6 worm cellular contexts compared by ENCODE assay signal in the genomic region with DNA sequence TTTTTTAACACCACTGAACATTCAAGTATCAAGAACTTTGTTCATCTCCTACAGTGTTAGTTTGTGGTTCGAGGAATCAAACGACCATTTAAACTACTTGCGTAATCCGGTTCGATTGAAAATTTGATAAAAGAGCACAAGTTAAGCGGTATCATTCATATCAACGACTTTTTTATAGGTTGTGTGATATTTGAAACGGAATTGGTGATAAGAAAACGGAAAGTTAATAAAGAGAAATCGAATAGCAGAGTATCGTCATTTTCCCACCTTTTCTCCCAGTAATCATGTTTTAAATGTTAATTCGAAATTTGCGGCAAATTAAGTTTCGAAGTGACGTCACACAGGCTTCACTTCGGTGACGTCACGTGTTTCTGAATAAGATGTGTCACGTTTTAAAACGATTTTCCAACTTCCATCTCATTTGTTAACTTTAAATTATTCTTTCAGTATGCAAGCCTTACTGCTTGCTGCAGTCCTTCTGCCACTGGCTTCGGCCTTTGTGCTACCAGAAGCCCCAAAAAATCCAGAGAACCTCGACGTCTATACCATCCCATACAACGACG.
TF ChIP-seq lines count a peak whose summit lies in the region.

A gene (plus strand): TSS at position 448 of the 563 bp plus-strand sequence.

TF ChIP-seq in whole organism, L1 larva, 84 proteins besides CTCF, POLR2A, EP300 and RAD21 (continues in another document):
- TF ChIP-seq C16A3.4 (tag; optimal IDR thresholded peaks at IDR 0.05; lab: Kevin White, UChicago) (no peak), ets-5 (GFP tag; IDR thresholded peaks at IDR 0.05; lab: Robert Waterston, UW) (no peak), elt-3 (tag; optimal IDR thresholded peaks at IDR 0.05; lab: Kevin White, UChicago) (no peak), grh-1 (GFP tag; IDR thresholded peaks at IDR 0.05; lab: Robert Waterston, UW) (no peak), zag-1 (tag; optimal IDR thresholded peaks at IDR 0.05; lab: Kevin White, UChicago) (no peak), tlp-1 (tag; optimal IDR thresholded peaks at IDR 0.05; lab: Kevin White, UChicago) (peak; percentile 31), nhr-237 (tag; optimal IDR thresholded peaks at IDR 0.05; lab: Kevin White, UChicago) (no peak), ceh-88 (GFP tag; IDR thresholded peaks at IDR 0.05; lab: Robert Waterston, UW) (no peak), rnt-1 (tag; optimal IDR thresholded peaks at IDR 0.05; lab: Kevin White, UChicago) (no peak), lin-14 (GFP tag; optimal IDR thresholded peaks at IDR 0.05; lab: Kevin White, UChicago) (no peak), lin-35 (GFP tag; optimal IDR thresholded peaks at IDR 0.05; lab: Kevin White, UChicago) (peak in 1 of 2 experiments; percentile 17), pag-3 (tag; optimal IDR thresholded peaks at IDR 0.05; lab: Kevin White, UChicago; ENCODE audit: borderline replicate concordance, insufficient read depth) (no peak), sup-37 (GFP tag; optimal IDR thresholded peaks at IDR 0.05; lab: Kevin White, UChicago) (no peak)

TF ChIP-seq in whole organism, L2 larva, 48 proteins besides CTCF, POLR2A, EP300 and RAD21:
- TF ChIP-seq fos-1 (tag; optimal IDR thresholded peaks at IDR 0.05; lab: Kevin White, UChicago) (peak; percentile 92), crh-2 (tag; optimal IDR thresholded peaks at IDR 0.05; lab: Kevin White, UChicago) (peak; percentile 57), ama-1 (optimal IDR thresholded peaks at IDR 0.05; lab: Kevin White, UChicago) (no peak), sma-9 (GFP tag; optimal IDR thresholded peaks at IDR 0.05; lab: Kevin White, UChicago) (peak; percentile 60), sma-9 (tag; optimal IDR thresholded peaks at IDR 0.05; lab: Kevin White, UChicago) (no peak)

TF ChIP-seq in whole organism, L3 larva, 47 proteins besides CTCF, POLR2A, EP300 and RAD21:
- TF ChIP-seq nhr-43 (tag; optimal IDR thresholded peaks at IDR 0.05; lab: Kevin White, UChicago; ENCODE audit: poor library complexity, severe bottlenecking) (no peak), jun-1 (tag; optimal IDR thresholded peaks at IDR 0.05; lab: Kevin White, UChicago) (peak; percentile 44), ceh-28 (tag; optimal IDR thresholded peaks at IDR 0.05; lab: Kevin White, UChicago) (no peak), fkh-2 (tag; optimal IDR thresholded peaks at IDR 0.05; lab: Kevin White, UChicago) (no peak), ztf-11 (tag; optimal IDR thresholded peaks at IDR 0.05; lab: Kevin White, UChicago) (no peak), elt-2 (tag; optimal IDR thresholded peaks at IDR 0.05; lab: Kevin White, UChicago) (peak; percentile 96), nhr-77 (tag; optimal IDR thresholded peaks at IDR 0.05; lab: Kevin White, UChicago) (no peak), pqm-1 (tag; optimal IDR thresholded peaks at IDR 0.05; lab: Kevin White, UChicago) (peak; percentile 95)

TF ChIP-seq in whole organism, L4 larva, 104 proteins besides CTCF, POLR2A, EP300 and RAD21 (continues in another document):
- TF ChIP-seq daf-16 (GFP tag; optimal IDR thresholded peaks at IDR 0.05; lab: Kevin White, UChicago) (no peak), daf-16 (tag; optimal IDR thresholded peaks at IDR 0.05; lab: Kevin White, UChicago) (peak; percentile 48), ceh-44 (GFP tag; IDR thresholded peaks at IDR 0.05; lab: Robert Waterston, UW) (no peak), zip-2 (tag; optimal IDR thresholded peaks at IDR 0.05; lab: Kevin White, UChicago) (no peak), dve-1 (tag; optimal IDR thresholded peaks at IDR 0.05; lab: Kevin White, UChicago; ENCODE audit: insufficient read depth) (peak; percentile 88), nhr-76 (tag; optimal IDR thresholded peaks at IDR 0.05; lab: Kevin White, UChicago) (no peak), F26F4.8 (GFP tag; conservative IDR thresholded peaks at IDR 0.05; lab: Robert Waterston, UW) (no peak), nhr-42 (GFP tag; IDR thresholded peaks at IDR 0.05; lab: Robert Waterston, UW) (0 out of 2 replicates have a peak, but pooled peaks have one; percentile 34), nhr-6 (tag; optimal IDR thresholded peaks at IDR 0.05; lab: Kevin White, UChicago) (no peak), spr-3 (GFP tag; optimal IDR thresholded peaks at IDR 0.05; lab: Kevin White, UChicago) (no peak), lim-7 (GFP tag; IDR thresholded peaks at IDR 0.05; lab: Robert Waterston, UW) (no peak), nhr-48 (tag; optimal IDR thresholded peaks at IDR 0.05; lab: Kevin White, UChicago) (no peak), dmd-6 (GFP tag; IDR thresholded peaks at IDR 0.05; lab: Robert Waterston, UW) (peak; percentile 72), T20F7.1 (GFP tag; optimal IDR thresholded peaks at IDR 0.05; lab: Kevin White, UChicago) (no peak), dmd-9 (GFP tag; IDR thresholded peaks at IDR 0.05; lab: Robert Waterston, UW) (no peak), pqm-1 (tag; optimal IDR thresholded peaks at IDR 0.05; lab: Kevin White, UChicago) (peak; percentile 95), tag-97 (GFP tag; IDR thresholded peaks at IDR 0.05; lab: Robert Waterston, UW) (no peak), Y105C5A.15 (GFP tag; IDR thresholded peaks at IDR 0.05; lab: Robert Waterston, UW) (no peak), hlh-11 (tag; optimal IDR thresholded peaks at IDR 0.05; lab: Kevin White, UChicago) (peak; percentile 49), hlh-30 (tag; optimal IDR thresholded peaks at IDR 0.05; lab: Kevin White, UChicago; ENCODE audit: insufficient read depth) (peak; percentile 54), fos-1 (tag; optimal IDR thresholded peaks at IDR 0.05; lab: Kevin White, UChicago) (no peak)

TF ChIP-seq in whole organism, mixed stage, embryonic, 35 proteins besides CTCF, POLR2A, EP300 and RAD21:
- no peak for TF ChIP-seq bed-3 (GFP tag; optimal IDR thresholded peaks at IDR 0.05; lab: Kevin White, UChicago)
- peak; percentile 45 for TF ChIP-seq zip-8 (tag; optimal IDR thresholded peaks at IDR 0.05; lab: Kevin White, UChicago)
- TF ChIP-seq tbx-8 (GFP tag; optimal IDR thresholded peaks at IDR 0.05; lab: Kevin White, UChicago): no peak
- no peak for TF ChIP-seq mab-5 (tag; optimal IDR thresholded peaks at IDR 0.05; lab: Kevin White, UChicago)
- TF ChIP-seq mep-1 (tag; optimal IDR thresholded peaks at IDR 0.05; lab: Kevin White, UChicago): no peak
- no peak for TF ChIP-seq cnd-1 (tag; optimal IDR thresholded peaks at IDR 0.05; lab: Kevin White, UChicago)

TF ChIP-seq in whole organism, young adult, 124 proteins besides CTCF, POLR2A, EP300 and RAD21:
- TF ChIP-seq B0035.1 (tag; optimal IDR thresholded peaks at IDR 0.05; lab: Kevin White, UChicago) (no peak), hlh-12 (tag; optimal IDR thresholded peaks at IDR 0.05; lab: Kevin White, UChicago) (no peak), ets-4 (GFP tag; optimal IDR thresholded peaks at IDR 0.05; lab: Kevin White, UChicago) (peak; percentile 56), hrde-1 (tag; optimal IDR thresholded peaks at IDR 0.05; lab: Kevin White, UChicago; ENCODE audit: borderline replicate concordance) (no peak), atf-7 (tag; optimal IDR thresholded peaks at IDR 0.05; lab: Kevin White, UChicago) (peak; percentile 89), nhr-80 (tag; optimal IDR thresholded peaks at IDR 0.05; lab: Kevin White, UChicago) (peak; percentile 75), rcor-1 (GFP tag; IDR thresholded peaks at IDR 0.05; lab: Robert Waterston, UW) (no peak), Y95B8A.8 (GFP tag; IDR thresholded peaks at IDR 0.05; lab: Robert Waterston, UW) (no peak), nhr-179 (tag; optimal IDR thresholded peaks at IDR 0.05; lab: Kevin White, UChicago) (no peak), ztf-3 (GFP tag; optimal IDR thresholded peaks at IDR 0.05; lab: Kevin White, UChicago) (no peak), somi-1 (GFP tag; optimal IDR thresholded peaks at IDR 0.05; lab: Kevin White, UChicago) (no peak), akir-1 (GFP tag; optimal IDR thresholded peaks at IDR 0.05; lab: Kevin White, UChicago) (no peak), tbx-9 (tag; optimal IDR thresholded peaks at IDR 0.05; lab: Kevin White, UChicago; ENCODE audit: borderline replicate concordance) (no peak), ceh-91 (GFP tag; IDR thresholded peaks at IDR 0.05; lab: Robert Waterston, UW) (no peak), attf-3 (GFP tag; conservative IDR thresholded peaks at IDR 0.05; lab: Robert Waterston, UW) (no peak), B0336.3 (GFP tag; IDR thresholded peaks at IDR 0.05; lab: Robert Waterston, UW) (no peak), zim-3 (tag; optimal IDR thresholded peaks at IDR 0.05; lab: Kevin White, UChicago) (no peak), Y53F4B.3 (GFP tag; IDR thresholded peaks at IDR 0.05; lab: Robert Waterston, UW) (no peak), egrh-3 (GFP tag; IDR thresholded peaks at IDR 0.05; lab: Robert Waterston, UW) (no peak), aptf-3 (GFP tag; IDR thresholded peaks at IDR 0.05; lab: Robert Waterston, UW) (no peak), attf-6 (GFP tag; IDR thresholded peaks at IDR 0.05; lab: Robert Waterston, UW) (no peak), Y67H2A.10 (GFP tag; conservative IDR thresholded peaks at IDR 0.05; lab: Robert Waterston, UW) (no peak), lin-54 (GFP tag; optimal IDR thresholded peaks at IDR 0.05; lab: Kevin White, UChicago) (no peak), die-1 (tag; optimal IDR thresholded peaks at IDR 0.05; lab: Kevin White, UChicago) (no peak), sea-2 (GFP tag; IDR thresholded peaks at IDR 0.05; lab: Robert Waterston, UW) (no peak), ztf-25 (GFP tag; IDR thresholded peaks at IDR 0.05; lab: Robert Waterston, UW) (0 out of 2 replicates have a peak, but pooled peaks have one; percentile 5), sptf-2 (GFP tag; optimal IDR thresholded peaks at IDR 0.05; lab: Kevin White, UChicago) (no peak)
